Worm (Caenorhabditis elegans) whole organism, L4/young adult: ENCODE data around the gene srj-53.
A peak's percentile ranks its signal among the peaks of the same experiment; 100 is the strongest.

Source experiments
- W03F9.2 ChIP-seq: fragments of 150-350 bp; optimal IDR thresholded peaks from 2 replicates; lab custom pipeline; 2014; ENCODE audit warnings: missing biosample characterization, missing genetic modification characterization
- dao-5 ChIP-seq: sonication (generic microtip); optimal IDR thresholded peaks from 2 replicates; lab custom pipeline; 2016; ENCODE audit warnings: missing genotype, missing genetic modification characterization, moderate library complexity, missing compliant biosample characterization
- him-1 ChIP-seq: sonication (generic microtip); optimal IDR thresholded peaks from 2 replicates; lab custom pipeline; 2016; ENCODE audit warnings: missing genotype, missing genetic modification reagents, missing genetic modification characterization, missing compliant biosample characterization

srj-53 gene

DNA sequence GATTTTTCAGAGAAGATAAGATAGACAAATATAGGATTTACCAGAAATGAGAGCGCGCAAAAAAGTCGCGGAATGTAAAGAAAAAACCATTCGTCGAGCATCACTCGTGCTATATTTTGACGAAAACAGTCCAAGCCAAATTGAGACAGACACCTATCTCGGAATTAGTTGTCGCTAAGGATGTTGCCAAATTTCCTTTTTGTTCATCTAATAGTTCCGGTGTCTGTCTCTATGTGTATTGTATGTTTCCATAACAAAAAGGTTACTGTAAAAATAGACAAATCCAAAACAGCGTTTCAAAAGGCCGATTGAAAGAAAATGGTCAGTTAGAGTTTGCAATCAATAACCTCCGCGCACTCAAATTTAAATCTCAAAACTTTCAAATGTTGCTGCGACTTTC lies at the start of gene srj-53:
Gene srj-53, minus strand, starts transcription at position 101 of the 400 bp plus-strand sequence.
- TF ChIP-seq him-1 (tag; lab: Kevin White, UChicago) (no peak), dao-5 (tag; lab: Kevin White, UChicago) (no peak), W03F9.2 (tag; lab: Kevin White, UChicago) (no peak)

DNA sequence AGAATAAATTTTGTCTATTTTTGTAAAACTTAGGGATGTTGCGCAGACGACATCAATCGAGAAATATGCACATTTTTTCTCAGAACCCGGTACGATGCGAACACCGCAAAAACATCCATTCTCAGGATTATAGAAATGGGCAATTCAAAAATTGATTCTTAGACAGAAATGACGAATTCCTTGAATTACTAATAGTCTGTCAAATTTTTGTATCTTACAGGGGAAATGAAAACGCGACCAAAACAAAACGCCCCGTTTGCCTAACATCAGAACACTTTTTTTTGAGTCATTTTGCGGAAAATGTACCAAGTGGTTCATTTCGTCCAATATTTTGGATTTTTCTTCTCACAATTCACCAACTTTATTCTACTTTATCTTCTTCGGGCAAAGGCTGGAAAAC lies 48.8 kb upstream of the srj-53 start, which contains the start of gene str-134:
Gene str-134, plus strand, starts transcription at position 301 of the 400 bp plus-strand sequence.
- TF ChIP-seq dao-5 (tag; lab: Kevin White, UChicago) (no peak), W03F9.2 (tag; lab: Kevin White, UChicago) (no peak)

DNA sequence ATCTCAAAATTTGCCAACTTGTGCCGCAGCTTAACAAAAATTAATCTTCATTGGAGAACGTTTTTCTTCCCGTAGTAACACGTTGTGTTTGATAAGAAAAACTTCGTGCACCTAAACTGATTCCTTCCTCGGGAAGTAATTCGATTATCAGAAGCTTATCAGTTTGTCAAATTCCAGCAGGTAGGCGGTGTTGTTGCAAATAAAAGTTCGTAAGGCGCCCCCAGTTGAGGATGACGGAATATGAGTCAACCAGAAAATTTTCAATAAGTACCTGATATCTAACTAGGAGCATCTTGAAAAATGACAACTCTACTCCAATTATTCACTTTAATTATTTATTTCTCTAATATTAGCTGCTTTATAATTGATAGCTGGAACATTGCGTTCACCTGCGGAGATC lies 47.3 kb upstream of the srj-53 start, which contains the start of gene C05E4.7:
Gene C05E4.7, plus strand, starts transcription at position 301 of the 400 bp plus-strand sequence.
- TF ChIP-seq dao-5 (tag; lab: Kevin White, UChicago) (no peak), him-1 (tag; lab: Kevin White, UChicago) (no peak), W03F9.2 (tag; lab: Kevin White, UChicago) (no peak)

DNA sequence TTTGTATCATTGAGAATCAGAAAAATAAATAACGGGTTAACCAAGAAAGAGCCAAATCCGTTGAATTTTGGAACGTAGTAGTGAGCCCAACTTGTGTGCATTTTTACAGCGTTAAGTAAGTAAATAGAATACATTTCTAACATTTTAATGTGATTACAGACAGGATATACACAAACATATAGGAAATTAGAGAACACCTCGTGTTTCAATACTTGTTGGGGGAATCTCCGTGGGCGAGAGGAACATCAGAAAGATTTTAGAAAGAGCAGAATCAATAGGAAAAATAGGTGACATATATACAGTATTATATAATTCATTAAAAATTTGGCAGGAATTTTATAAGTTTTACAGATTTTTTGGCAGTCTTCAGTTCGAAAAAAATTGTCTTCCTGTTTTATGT lies 44.2 kb upstream of the srj-53 start, which contains the start of gene srj-24:
Gene srj-24, minus strand, starts transcription at position 101 of the 400 bp plus-strand sequence.
- TF ChIP-seq dao-5 (tag; lab: Kevin White, UChicago) (no peak), W03F9.2 (tag; lab: Kevin White, UChicago) (no peak), him-1 (tag; lab: Kevin White, UChicago) (no peak)

DNA sequence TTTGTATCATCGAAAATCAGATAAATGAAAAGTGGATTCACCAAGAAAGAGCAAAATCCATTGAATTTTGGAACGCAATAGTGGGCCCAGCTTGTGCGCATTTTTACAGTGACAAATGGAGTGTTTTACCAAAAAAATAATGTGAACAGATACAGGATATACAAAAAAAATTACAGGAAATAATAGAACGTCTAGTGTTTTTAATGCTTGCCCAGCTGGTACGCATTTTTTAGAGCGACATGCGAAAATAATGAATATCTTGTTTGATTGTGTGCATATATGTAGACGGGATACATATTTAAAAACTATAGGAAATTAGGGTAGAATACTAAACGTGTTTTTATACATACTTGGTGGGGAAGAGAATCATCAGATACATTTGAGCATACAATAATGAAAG lies 41.6 kb upstream of the srj-53 start, which contains the start of gene srj-25:
Gene srj-25, minus strand, starts transcription at position 101 of the 400 bp plus-strand sequence.
- TF ChIP-seq him-1 (tag; lab: Kevin White, UChicago) (no peak), W03F9.2 (tag; lab: Kevin White, UChicago) (no peak), dao-5 (tag; lab: Kevin White, UChicago) (no peak)

DNA sequence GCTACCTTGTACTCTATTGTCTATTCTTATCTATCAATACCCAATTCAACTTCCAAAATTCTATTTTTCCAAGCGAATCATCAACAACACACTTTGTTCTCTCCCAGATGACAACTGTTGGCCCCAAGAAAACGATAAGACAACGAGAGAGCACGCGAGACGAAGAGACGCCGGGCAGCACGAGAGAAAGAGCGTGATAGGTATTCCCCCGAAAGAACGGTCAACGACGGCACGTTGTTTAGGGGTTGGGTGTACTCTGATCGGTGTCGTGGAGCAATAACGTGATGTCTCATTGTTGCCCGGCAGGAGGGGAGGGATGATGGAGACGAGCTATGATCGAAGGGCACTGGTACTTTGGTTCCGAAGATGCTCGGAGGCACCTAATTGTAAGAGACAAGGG lies 36.8 kb upstream of the srj-53 start:
- TF ChIP-seq him-1 (tag; lab: Kevin White, UChicago) (no peak), W03F9.2 (tag; lab: Kevin White, UChicago) (peak; percentile 41)

DNA sequence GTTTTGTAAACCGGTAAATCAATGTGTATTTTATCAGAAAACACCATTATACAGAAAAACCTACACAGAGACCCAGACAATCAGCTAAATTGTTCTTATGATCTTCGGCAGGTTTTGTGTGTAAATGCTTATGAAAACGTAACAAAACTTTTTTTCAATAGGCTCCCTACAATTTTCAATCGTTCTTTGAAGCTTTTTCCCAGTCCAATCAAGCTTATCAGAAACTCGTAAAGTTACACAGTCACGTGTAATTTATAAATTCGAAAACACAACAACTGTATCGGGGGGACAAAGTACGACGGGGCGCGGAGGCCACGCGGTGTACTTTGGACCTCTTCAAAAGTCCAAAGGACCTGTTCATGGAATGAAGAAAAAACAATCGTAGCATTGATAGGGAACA lies 35.7 kb upstream of the srj-53 start:
- TF ChIP-seq W03F9.2 (tag; lab: Kevin White, UChicago), result peak; percentile 38
- no peak for TF ChIP-seq him-1 (tag; lab: Kevin White, UChicago)
- no peak for TF ChIP-seq dao-5 (tag; lab: Kevin White, UChicago)

DNA sequence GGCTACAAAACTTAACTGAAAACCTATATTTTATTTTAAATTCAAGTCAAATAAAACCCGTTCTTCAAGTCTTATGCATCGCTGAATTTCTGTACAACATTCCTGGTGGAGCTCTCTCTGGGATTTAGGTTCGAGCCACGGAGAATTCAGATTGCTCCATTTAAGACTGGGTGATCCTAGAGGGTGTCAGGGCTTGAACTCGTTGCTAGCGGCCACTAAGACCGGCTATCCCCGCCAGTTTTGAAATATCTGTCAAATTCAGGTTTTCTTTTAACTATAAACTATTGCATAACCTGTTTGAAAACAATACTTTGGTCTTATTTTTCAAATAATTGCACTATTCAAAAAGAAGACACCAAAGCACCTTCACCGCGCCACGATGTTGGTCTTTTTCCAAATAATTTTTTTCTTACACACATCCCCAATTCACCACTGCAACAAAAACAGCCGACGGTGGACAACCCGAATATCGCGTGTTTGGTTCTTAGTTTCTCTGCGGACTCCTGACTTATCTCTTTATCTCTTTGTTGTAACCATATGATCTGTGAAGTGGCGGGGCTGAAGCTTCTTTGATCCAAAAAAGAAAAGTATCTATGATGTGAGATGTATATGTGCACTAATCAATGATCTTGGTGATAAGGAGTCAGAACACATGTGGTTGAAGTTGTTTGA lies 34.4 kb upstream of the srj-53 start:
- no peak for TF ChIP-seq him-1 (tag; lab: Kevin White, UChicago)
- no peak for TF ChIP-seq dao-5 (tag; lab: Kevin White, UChicago)
- TF ChIP-seq W03F9.2 (tag; lab: Kevin White, UChicago), result no peak

DNA sequence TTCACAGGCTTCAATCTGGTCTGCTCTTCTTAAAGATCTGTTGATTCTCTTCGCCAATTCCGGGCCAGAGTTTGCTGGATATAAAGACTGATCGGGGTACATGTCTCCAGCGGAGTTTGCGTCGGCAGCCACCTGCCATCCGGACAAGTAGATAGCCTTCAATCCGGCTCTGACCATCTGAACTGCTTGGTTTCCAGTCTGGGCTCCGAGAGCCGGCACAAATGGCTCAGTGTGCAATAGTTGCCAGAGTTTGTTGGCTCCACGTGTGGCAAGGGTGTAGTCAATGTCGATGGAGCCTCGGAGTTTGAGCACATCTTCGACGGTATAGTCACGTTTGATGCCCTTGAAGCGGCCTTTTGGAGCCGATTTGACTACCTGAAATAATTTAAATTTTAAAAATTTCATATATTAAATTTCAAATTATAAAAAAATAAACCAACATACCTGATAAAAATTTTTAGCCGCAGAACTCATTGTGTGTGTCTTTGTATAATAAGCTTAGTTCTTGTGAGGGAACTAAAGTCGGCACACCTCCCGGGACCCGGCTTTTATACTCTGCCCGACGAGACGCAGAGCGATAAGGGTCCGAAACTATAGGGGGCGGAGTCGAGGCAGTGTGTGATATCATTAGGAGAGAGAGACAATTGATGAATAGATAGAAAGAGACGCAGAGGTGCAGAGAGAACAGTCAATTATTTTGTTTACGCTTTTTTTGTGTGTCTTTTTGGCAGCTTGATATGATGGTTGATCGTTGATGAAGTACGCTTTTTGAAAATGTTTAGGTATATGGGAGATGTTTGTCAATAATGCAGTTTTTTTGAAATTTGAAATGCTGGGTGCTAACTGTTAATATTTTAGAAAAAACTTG lies 33.2 kb upstream of the srj-53 start, which contains the start of the genes icl-1 and srh-2:
Gene icl-1, minus strand, starts transcription at position 521 of the 868 bp plus-strand sequence.
Gene srh-2, plus strand, starts transcription at position 818 of the 868 bp plus-strand sequence.
- TF ChIP-seq him-1 (tag; lab: Kevin White, UChicago) (no peak), W03F9.2 (tag; lab: Kevin White, UChicago) (peak; percentile 3), dao-5 (tag; lab: Kevin White, UChicago) (no peak)

DNA sequence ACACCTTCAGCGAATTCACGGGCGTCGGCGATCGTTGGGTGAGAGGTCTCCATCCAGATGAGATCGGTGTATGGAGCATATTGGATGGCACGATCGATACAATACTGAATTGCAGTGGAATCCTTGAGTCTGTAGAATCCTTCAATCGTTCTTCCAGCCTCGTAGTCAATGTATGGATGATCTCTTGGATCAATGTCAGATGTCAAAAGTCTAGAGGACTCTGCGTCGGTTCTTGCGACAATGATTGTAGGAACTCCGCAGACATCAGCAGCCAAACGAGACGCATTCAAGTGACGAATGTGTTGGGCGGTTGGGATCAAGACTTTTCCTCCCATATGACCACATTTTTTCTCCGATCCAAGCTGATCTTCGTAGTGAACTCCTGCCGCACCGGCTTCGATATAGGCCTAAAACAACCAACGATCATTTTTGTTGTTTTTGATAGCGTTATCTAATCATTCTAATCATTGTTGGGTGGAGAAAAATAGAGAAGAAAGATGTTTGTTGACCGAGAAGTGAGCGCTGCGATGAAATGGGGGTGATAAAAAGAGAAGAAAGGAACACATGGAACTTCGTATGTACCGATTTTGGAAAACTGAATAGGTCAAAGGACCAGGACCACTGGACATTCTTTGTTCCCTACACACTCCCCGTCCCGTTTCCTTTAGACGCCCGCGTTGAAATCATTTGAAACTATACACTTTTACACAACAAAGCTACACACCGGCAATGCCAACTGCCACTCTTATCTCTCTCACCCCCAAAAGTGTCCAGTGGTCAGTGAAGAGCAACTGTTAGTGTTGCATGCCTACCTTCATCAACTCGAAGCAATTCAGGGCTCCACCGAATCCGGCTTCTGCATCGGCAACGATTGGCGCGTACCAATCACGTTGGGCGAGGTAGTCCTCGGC lies 32.3 kb upstream of the srj-53 start:
- no peak for TF ChIP-seq W03F9.2 (tag; lab: Kevin White, UChicago)
- no peak for TF ChIP-seq him-1 (tag; lab: Kevin White, UChicago)
- TF ChIP-seq dao-5 (tag; lab: Kevin White, UChicago), result no peak

DNA sequence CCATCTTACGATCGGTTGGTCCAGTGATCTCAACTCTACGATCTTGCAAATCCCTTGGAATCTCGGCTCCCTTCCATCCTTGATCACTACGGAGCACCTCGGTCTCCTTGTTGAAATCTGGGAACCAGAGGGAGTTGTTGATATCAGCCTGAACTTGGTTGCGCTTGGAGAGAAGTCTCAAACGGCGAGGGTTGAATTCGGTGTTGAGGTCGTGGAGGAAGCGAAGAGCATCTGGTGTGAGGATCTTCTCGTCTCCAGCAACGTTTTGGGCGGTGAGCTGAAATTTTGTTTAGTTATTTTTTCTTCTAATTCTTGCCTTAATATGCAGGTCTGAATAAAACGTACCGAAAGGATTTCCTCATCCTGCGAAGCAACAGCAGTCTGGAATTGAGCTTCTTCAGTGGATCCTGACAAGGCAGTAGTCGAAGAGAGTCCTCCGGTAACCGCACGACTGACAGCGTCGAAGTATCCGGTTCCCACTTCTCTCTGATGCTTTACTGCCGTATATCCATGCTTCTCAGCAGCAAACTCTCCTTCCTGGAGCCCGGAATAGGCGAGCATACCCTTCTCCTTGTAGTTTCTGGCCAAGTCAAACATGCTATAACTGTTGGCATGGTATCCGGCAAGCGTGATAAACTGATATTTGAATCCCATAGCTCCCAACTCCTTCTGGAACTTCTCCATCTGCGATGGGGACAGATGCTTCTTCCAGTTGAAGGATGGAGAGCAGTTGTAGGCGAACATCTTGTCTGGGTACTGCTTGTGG lies 31.5 kb upstream of the srj-53 start:
- TF ChIP-seq him-1 (tag; lab: Kevin White, UChicago), result no peak
- TF ChIP-seq dao-5 (tag; lab: Kevin White, UChicago), result no peak
- no peak for TF ChIP-seq W03F9.2 (tag; lab: Kevin White, UChicago)
